Fruit fly (Drosophila melanogaster): ENCODE measurements around the gene CG15005.

The CG15005 gene

DNA sequence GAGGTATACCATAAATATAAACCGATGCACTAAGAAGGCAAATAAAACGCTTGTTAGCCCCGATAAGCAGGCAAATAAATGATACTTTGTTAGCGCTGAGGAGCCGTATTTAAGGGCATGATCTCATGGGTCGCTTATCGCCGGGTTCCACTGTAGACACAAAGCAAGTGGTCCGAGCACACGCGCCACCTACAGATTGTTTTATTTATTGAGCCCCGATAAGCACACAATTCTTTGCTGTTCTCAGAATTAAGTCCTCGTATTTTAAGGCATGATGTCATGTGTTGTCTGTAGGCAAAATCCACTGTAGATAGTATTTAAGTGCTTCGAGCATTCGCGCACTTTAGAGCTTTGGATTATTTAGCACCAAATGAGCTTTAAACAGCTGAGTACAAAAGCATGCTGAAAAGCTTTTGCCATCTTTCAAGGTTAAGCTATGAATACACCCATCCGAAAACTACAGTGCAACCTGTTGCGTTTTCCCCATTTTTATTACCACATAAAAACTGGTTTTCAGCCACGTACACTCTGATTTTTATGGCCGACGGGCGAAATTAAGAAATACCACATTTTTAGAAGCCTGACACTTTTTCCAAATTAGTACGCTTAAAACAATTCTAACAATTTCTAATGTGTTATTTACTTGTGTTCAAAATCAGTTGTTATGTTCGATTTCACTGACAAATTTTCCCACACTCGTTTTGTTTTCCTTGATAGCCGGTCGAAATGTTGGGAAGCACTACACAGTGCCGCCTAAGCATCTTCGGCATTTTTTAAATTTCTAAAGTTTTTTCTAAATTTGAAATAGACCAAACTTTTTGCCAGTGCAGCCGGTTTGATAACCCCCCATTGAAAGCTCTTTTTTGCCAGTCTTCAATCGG lies 35.5 kb upstream of the CG15005 start, which contains the start of gene Sqor (continued):
- TF ChIP-seq bsh (GFP tag; optimal IDR thresholded peaks at IDR 0.05) (peak; percentile 66 to 93), seq (GFP tag; IDR thresholded peaks at IDR 0.05) (peak; percentile 85), CG11247 (GFP tag; IDR thresholded peaks at IDR 0.05) (peak; percentile 74), Taf1 (GFP tag; IDR thresholded peaks at IDR 0.05) (0 out of 2 replicates have a peak, but pooled peaks have one; percentile 35), otp (GFP tag; IDR thresholded peaks at IDR 0.05) (peak; percentile 67), CG6689 (GFP tag; IDR thresholded peaks at IDR 0.05) (peak; percentile 75), CG16863 (GFP tag; optimal IDR thresholded peaks at IDR 0.05) (peak; percentile 75), CG7271 (tag; optimal IDR thresholded peaks at IDR 0.05) (no peak), vnd (GFP tag; IDR thresholded peaks at IDR 0.05; ENCODE audit: partially characterized antibody) (no peak), CG11560 (tag; IDR thresholded peaks at IDR 0.05) (0 out of 3 replicates have a peak, but pooled peaks have one; percentile 53), usp (GFP tag; optimal IDR thresholded peaks at IDR 0.05) (no peak), pum (GFP tag; optimal IDR thresholded peaks at IDR 0.05) (peak; percentile 84), Fer2 (tag; optimal IDR thresholded peaks at IDR 0.05) (peak; percentile 66), Neu2 (GFP tag; optimal IDR thresholded peaks at IDR 0.05; ENCODE audit: borderline replicate concordance) (peak; percentile 43), CG17829 (tag; optimal IDR thresholded peaks at IDR 0.05) (peak; percentile 78), Gug (GFP tag; IDR thresholded peaks at IDR 0.05) (peak; percentile 73; the same call in 3 of the 4 replicates), yki (optimal IDR thresholded peaks at IDR 0.05) (no peak), dimm (GFP tag; IDR thresholded peaks at IDR 0.05) (peak; percentile 62; the same call in 1 of the 2 replicates), Ptx1 (GFP tag; IDR thresholded peaks at IDR 0.05) (peak; percentile 75), CG8765 (GFP tag; IDR thresholded peaks at IDR 0.05) (peak; percentile 60; the same call in 1 of the 2 replicates), CG4730 (GFP tag; IDR thresholded peaks at IDR 0.05) (peak; percentile 76), ro (GFP tag; IDR thresholded peaks at IDR 0.05) (peak; percentile 43; the same call in 1 of the 2 replicates), da (GFP tag; optimal IDR thresholded peaks at IDR 0.05) (peak; percentile 66), schlank (tag; optimal IDR thresholded peaks at IDR 0.05) (peak; percentile 76), NC2β (GFP tag; optimal IDR thresholded peaks at IDR 0.05) (peak; percentile 64), sd (tag; optimal IDR thresholded peaks at IDR 0.05) (peak; percentile 80), CG3281 (GFP tag; optimal IDR thresholded peaks at IDR 0.05) (peak; percentile 93), ind (GFP tag; optimal IDR thresholded peaks at IDR 0.05) (peak; percentile 79), CG6854 (GFP tag; optimal IDR thresholded peaks at IDR 0.05) (peak; percentile 83), BtbVII (GFP tag; optimal IDR thresholded peaks at IDR 0.05) (peak; percentile 90), Hand (GFP tag; optimal IDR thresholded peaks at IDR 0.05) (peak; percentile 75), CG4617 (GFP tag; optimal IDR thresholded peaks at IDR 0.05; ENCODE audit: borderline replicate concordance) (peak; percentile 4), Nf-YA (GFP tag; IDR thresholded peaks at IDR 0.05) (peak; percentile 75), CG13296 (GFP tag; optimal IDR thresholded peaks at IDR 0.05) (peak; percentile 93), Bteb2 (GFP tag; optimal IDR thresholded peaks at IDR 0.05) (peak; percentile 85), sr (GFP tag; IDR thresholded peaks at IDR 0.05) (peak; percentile 61; the same call in 2 of the 3 replicates), CG4707 (GFP tag; optimal IDR thresholded peaks at IDR 0.05) (peak; percentile 34), C15 (GFP tag; IDR thresholded peaks at IDR 0.05) (peak; percentile 77), ab (GFP tag; optimal IDR thresholded peaks at IDR 0.05) (peak; percentile 50), lbe (GFP tag; optimal IDR thresholded peaks at IDR 0.05) (peak; percentile 79), CG17186 (GFP tag; optimal IDR thresholded peaks at IDR 0.05) (peak; percentile 4), luna (GFP tag; optimal IDR thresholded peaks at IDR 0.05) (peak; percentile 72), zf30C (GFP tag; optimal IDR thresholded peaks at IDR 0.05) (peak; percentile 80), CG3726 (GFP tag; IDR thresholded peaks at IDR 0.05) (peak; percentile 76; the same call in 2 of the 3 replicates), zfh1 (GFP tag; IDR thresholded peaks at IDR 0.05) (peak; percentile 66; the same call in 2 of the 3 replicates), CG31365 (tag; optimal IDR thresholded peaks at IDR 0.05) (peak; percentile 41), CG1647 (GFP tag; optimal IDR thresholded peaks at IDR 0.05) (peak; percentile 71), Jarid2 (GFP tag; optimal IDR thresholded peaks at IDR 0.05) (peak; percentile 54), tx (GFP tag; optimal IDR thresholded peaks at IDR 0.05) (peak; percentile 67)
